Fruit fly (Drosophila melanogaster) whole organism: ENCODE measurements around the gene mEFG1.

Experiments used
- CG8478 ChIP-seq: fragments of >200 bp; optimal IDR thresholded peaks from 2 replicates; lab custom pipeline; 2018; ENCODE audit warnings: inconsistent platforms
- EcR ChIP-seq, 2 experiments: fragments of >200 bp; optimal IDR thresholded peaks; 2 replicates each; lab custom pipeline; 2017; ENCODE audit warnings: missing biosample characterization in 2 of 2, missing genetic modification characterization in 2 of 2, missing genetic modification reagents in 2 of 2
- pan ChIP-seq: fragments of >200 bp; optimal IDR thresholded peaks from 2 replicates; lab custom pipeline; 2017
- psq ChIP-seq: fragments of >200 bp; optimal IDR thresholded peaks from 2 replicates; lab custom pipeline; 2017

DNA sequence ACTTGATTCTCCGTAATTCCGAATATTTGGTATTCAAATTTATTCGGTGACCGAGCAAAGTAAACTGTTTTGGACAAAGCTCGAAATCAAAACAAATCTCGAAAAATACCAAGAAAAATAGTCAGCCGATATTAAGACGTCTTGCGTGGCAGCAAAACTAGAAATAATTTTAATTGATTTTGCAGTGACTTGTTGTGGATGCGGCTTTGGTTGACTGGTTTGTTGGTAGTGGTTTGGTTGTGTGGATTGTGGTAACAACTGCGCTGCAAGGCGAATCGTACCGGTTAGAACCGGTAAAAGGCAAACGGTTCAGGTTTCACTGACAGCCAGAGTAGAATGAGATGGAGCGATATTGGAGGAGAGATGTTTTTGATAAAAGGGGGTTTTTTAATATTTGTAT is 18.6 kb upstream of the mEFG1 start:
- no peak for TF ChIP-seq pan (lab: Kevin White, UChicago)
- TF ChIP-seq psq (lab: Kevin White, UChicago), result no peak
- TF ChIP-seq EcR (GFP tag; optimal IDR thresholded peaks at IDR 0.05; lab: Kevin White, UChicago), result no peak
- TF ChIP-seq CG8478 (lab: Kevin White, UChicago), result no peak
